Fruit fly (Drosophila melanogaster) whole organism, embryonic: Measurements from ENCODE around the gene CG5290.

Experiments used
- Awh ChIP-seq: fragments of 200-800 bp; sonication (Bioruptor generic); IDR thresholded peaks from 2 replicates; pipeline ENCODE4, ENCODE4 v1.3.6; 2022; ENCODE audit warnings: missing biosample characterization, missing genetic modification characterization
- Blimp-1 ChIP-seq: fragments of 200-800 bp; sonication (Bioruptor generic); optimal IDR thresholded peaks from 3 replicates; lab custom pipeline; 2018; ENCODE audit warnings: missing biosample characterization, missing genetic modification characterization, mild to moderate bottlenecking, moderate library complexity, missing genetic modification reagents
- BtbVII ChIP-seq: fragments of 200-800 bp; sonication (Bioruptor generic); optimal IDR thresholded peaks from 3 replicates; lab custom pipeline; 2017; ENCODE audit warnings: missing biosample characterization, mild to moderate bottlenecking, missing genetic modification characterization
- CG15011 ChIP-seq: fragments of 200-800 bp; sonication (Bioruptor generic); optimal IDR thresholded peaks from 3 replicates; lab custom pipeline; 2018; ENCODE audit warnings: missing biosample characterization, mild to moderate bottlenecking, missing genetic modification characterization
- CG15514 ChIP-seq: fragments of 200-800 bp; sonication (Bioruptor generic); optimal IDR thresholded peaks from 3 replicates; lab custom pipeline; 2017; ENCODE audit warnings: missing biosample characterization, missing genetic modification characterization, mild to moderate bottlenecking, moderate library complexity, missing genetic modification reagents
- CG17361 ChIP-seq: fragments of 200-800 bp; sonication (Bioruptor generic); IDR thresholded peaks from 3 replicates; pipeline ENCODE4 v1.3.6; 2022; ENCODE audit warnings: missing biosample characterization, missing genetic modification characterization
- CG18011 ChIP-seq: fragments of 200-800 bp; sonication (Bioruptor generic); optimal IDR thresholded peaks from 2 replicates; lab custom pipeline; 2017; ENCODE audit warnings: missing biosample characterization, missing genetic modification characterization, mild to moderate bottlenecking, moderate library complexity, missing genotype
- CG18476 ChIP-seq: fragments of 200-800 bp; sonication (Bioruptor generic); optimal IDR thresholded peaks from 2 replicates; lab custom pipeline; 2016; ENCODE audit warnings: missing biosample characterization, mild to moderate bottlenecking, missing genetic modification characterization
- CG2199 ChIP-seq: fragments of 200-800 bp; sonication (Bioruptor generic); IDR thresholded peaks from 3 replicates; pipeline ENCODE4 v1.3.6; 2022; ENCODE audit warnings: missing biosample characterization, missing genetic modification characterization
- CG2712 ChIP-seq: fragments of 200-800 bp; optimal IDR thresholded peaks from 3 replicates; lab custom pipeline; 2019; ENCODE audit warnings: missing biosample characterization, mild to moderate bottlenecking, missing genetic modification characterization, moderate library complexity
- CG31441 ChIP-seq: fragments of 200-800 bp; sonication (Bioruptor generic); IDR thresholded peaks from 2 replicates; pipeline ENCODE4 v1.3.6; 2022; ENCODE audit warnings: missing biosample characterization, missing genetic modification characterization
- CG42726 ChIP-seq: fragments of 200-800 bp; sonication (Bioruptor generic); IDR thresholded peaks from 2 replicates; pipeline ENCODE4 v1.3.6; 2022; ENCODE audit warnings: missing biosample characterization, missing genetic modification characterization; ENCODE audit not compliant: partially characterized antibody
- CG5953 ChIP-seq: fragments of 200-800 bp; sonication (Bioruptor generic); IDR thresholded peaks from 2 replicates; pipeline ENCODE4 v1.3.6; 2022; ENCODE audit warnings: missing biosample characterization, missing genetic modification characterization
- CG6254 ChIP-seq: fragments of 200-800 bp; sonication (Bioruptor generic); optimal IDR thresholded peaks from 3 replicates; lab custom pipeline; 2017; ENCODE audit warnings: mild to moderate bottlenecking, missing biosample characterization, missing genetic modification reagents, missing genetic modification characterization
- CG6683 ChIP-seq: fragments of 200-800 bp; sonication (Bioruptor generic); optimal IDR thresholded peaks from 2 replicates; lab custom pipeline; 2017; ENCODE audit warnings: missing biosample characterization, mild to moderate bottlenecking, missing genetic modification characterization, missing genetic modification reagents
- CG6765 ChIP-seq: fragments of 200-800 bp; sonication (Bioruptor generic); optimal IDR thresholded peaks from 3 replicates; lab custom pipeline; 2017; ENCODE audit warnings: missing biosample characterization, mild to moderate bottlenecking, missing genetic modification characterization
- CG6791 ChIP-seq: fragments of 200-800 bp; sonication (Bioruptor generic); IDR thresholded peaks from 3 replicates; pipeline ENCODE4 v1.3.6; 2022; ENCODE audit warnings: missing biosample characterization, missing genetic modification characterization; ENCODE audit not compliant: partially characterized antibody
- CG8388 ChIP-seq: fragments of 200-800 bp; sonication (Bioruptor generic); optimal IDR thresholded peaks from 2 replicates; lab custom pipeline; 2019; ENCODE audit warnings: missing biosample characterization, mild to moderate bottlenecking, missing genetic modification characterization, moderate library complexity
- CG8924 ChIP-seq: fragments of 200-800 bp; optimal IDR thresholded peaks from 3 replicates; lab custom pipeline; 2019; ENCODE audit warnings: missing biosample characterization, mild to moderate bottlenecking, missing genetic modification characterization, moderate library complexity
- D ChIP-seq, 2 experiments: fragments of 200-800 bp in 1 of 2; fragments of >200 bp in 1 of 2; sonication (Bioruptor generic) in 1 of 2; optimal IDR thresholded peaks; 2 replicates in 1 of 2; 3 replicates in 1 of 2; lab custom pipeline; 2017; ENCODE audit warnings: mild to moderate bottlenecking in 1 of 2, missing biosample characterization in 1 of 2, missing genetic modification characterization in 1 of 2, missing genetic modification reagents in 1 of 2
- Eip74EF ChIP-seq, 2 experiments: fragments of 200-800 bp in 1 of 2; fragments of >200 bp in 1 of 2; sonication (Bioruptor generic) in 1 of 2; optimal IDR thresholded peaks; 2 replicates each; lab custom pipeline; 2017 to 2019; ENCODE audit warnings: missing biosample characterization in 2 of 2, missing genetic modification characterization in 2 of 2, mild to moderate bottlenecking in 1 of 2, moderate library complexity in 1 of 2
- Ets97D ChIP-seq: fragments of 200-800 bp; sonication (Bioruptor generic); optimal IDR thresholded peaks from 3 replicates; lab custom pipeline; 2016; ENCODE audit warnings: missing biosample characterization, missing genetic modification characterization
- Fer1 ChIP-seq: fragments of 200-800 bp; sonication (Bioruptor generic); optimal IDR thresholded peaks from 2 replicates; lab custom pipeline; 2017; ENCODE audit warnings: missing biosample characterization, mild to moderate bottlenecking, missing genetic modification characterization
- Hr78 ChIP-seq, 2 experiments: fragments of 200-800 bp in 1 of 2; fragments of >200 bp in 1 of 2; sonication (Bioruptor generic) in 1 of 2; optimal IDR thresholded peaks; 2 replicates each; lab custom pipeline; 2017 to 2019; ENCODE audit warnings: missing biosample characterization in 2 of 2, missing genetic modification characterization in 2 of 2, mild to moderate bottlenecking in 1 of 2, moderate library complexity in 1 of 2
- Nf-YB ChIP-seq: fragments of 200-800 bp; sonication (Bioruptor generic); optimal IDR thresholded peaks from 3 replicates; lab custom pipeline; 2019; ENCODE audit warnings: missing biosample characterization, mild to moderate bottlenecking, missing genetic modification characterization, moderate library complexity
- Rx ChIP-seq: fragments of 200-800 bp; sonication (Bioruptor generic); IDR thresholded peaks from 2 replicates; pipeline ENCODE4 v1.3.6; 2022; ENCODE audit warnings: missing biosample characterization, missing genetic modification characterization
- Sox100B ChIP-seq: fragments of 200-800 bp; sonication (Bioruptor generic); optimal IDR thresholded peaks from 3 replicates; lab custom pipeline; 2018; ENCODE audit warnings: missing biosample characterization, mild to moderate bottlenecking, missing genetic modification characterization
- Spps ChIP-seq: fragments of 200-800 bp; sonication (Bioruptor generic); optimal IDR thresholded peaks from 2 replicates; lab custom pipeline; 2018; ENCODE audit warnings: missing biosample characterization, mild to moderate bottlenecking, missing genetic modification characterization
- Sry-β ChIP-seq: fragments of 200-800 bp; sonication (Bioruptor generic); optimal IDR thresholded peaks from 2 replicates; lab custom pipeline; 2018; ENCODE audit warnings: missing biosample characterization, mild to moderate bottlenecking, missing genetic modification characterization, moderate library complexity
- ara ChIP-seq: fragments of 200-800 bp; sonication (Bioruptor generic); IDR thresholded peaks from 2 replicates; pipeline ENCODE4 v1.3.6; 2022; ENCODE audit warnings: missing biosample characterization, missing genetic modification characterization
- bcd ChIP-seq: fragments of 200-800 bp; sonication (Bioruptor generic); optimal IDR thresholded peaks from 2 replicates; lab custom pipeline; 2017; ENCODE audit warnings: missing biosample characterization, mild to moderate bottlenecking, missing genetic modification characterization
- cad ChIP-seq: fragments of >200 bp; optimal IDR thresholded peaks from 2 replicates; lab custom pipeline; 2017; ENCODE audit warnings: missing biosample characterization, missing genetic modification characterization
- chm ChIP-seq: fragments of 200-800 bp; sonication (Bioruptor generic); IDR thresholded peaks from 2 replicates; pipeline ENCODE4 v1.3.6; 2022; ENCODE audit warnings: missing biosample characterization, missing genetic modification characterization
- croc ChIP-seq: fragments of 200-800 bp; sonication (Bioruptor generic); conservative IDR thresholded peaks from 3 replicates; pipeline ENCODE4 v1.3.6; 2022; ENCODE audit warnings: missing biosample characterization, missing genetic modification characterization
- cwo ChIP-seq: fragments of 200-800 bp; sonication (Bioruptor generic); optimal IDR thresholded peaks from 3 replicates; lab custom pipeline; 2017; ENCODE audit warnings: missing biosample characterization, missing genetic modification characterization, mild to moderate bottlenecking, moderate library complexity, missing genetic modification reagents
- fd64A ChIP-seq: fragments of 200-800 bp; sonication (Bioruptor generic); optimal IDR thresholded peaks from 3 replicates; lab custom pipeline; 2018; ENCODE audit warnings: missing biosample characterization, mild to moderate bottlenecking, missing genetic modification characterization
- gce ChIP-seq: fragments of 200-800 bp; sonication (Bioruptor generic); IDR thresholded peaks from 3 replicates; pipeline ENCODE4 v1.3.6; 2022; ENCODE audit warnings: missing biosample characterization, missing genetic modification characterization
- hth ChIP-seq: fragments of >200 bp; optimal IDR thresholded peaks from 2 replicates; lab custom pipeline; 2017; ENCODE audit warnings: inconsistent platforms
- kah ChIP-seq: fragments of 200-800 bp; sonication (Bioruptor generic); optimal IDR thresholded peaks from 2 replicates; lab custom pipeline; 2018; ENCODE audit warnings: missing biosample characterization, mild to moderate bottlenecking, missing genetic modification characterization
- kni ChIP-seq: fragments of 200-800 bp; sonication (Bioruptor generic); optimal IDR thresholded peaks from 3 replicates; lab custom pipeline; 2017; ENCODE audit warnings: mild to moderate bottlenecking, missing biosample characterization, missing genetic modification reagents, missing genetic modification characterization
- nau ChIP-seq: fragments of 200-800 bp; sonication (Bioruptor generic); optimal IDR thresholded peaks from 3 replicates; lab custom pipeline; 2017; ENCODE audit warnings: missing biosample characterization, mild to moderate bottlenecking, missing genetic modification characterization, missing genetic modification reagents
- nerfin-1 ChIP-seq: fragments of 200-800 bp; sonication (Bioruptor generic); optimal IDR thresholded peaks from 3 replicates; lab custom pipeline; 2019; ENCODE audit warnings: missing biosample characterization, mild to moderate bottlenecking, missing genetic modification characterization, moderate library complexity
- oc ChIP-seq: fragments of 200-800 bp; sonication (Bioruptor generic); optimal IDR thresholded peaks from 2 replicates; lab custom pipeline; 2018; ENCODE audit warnings: missing biosample characterization, mild to moderate bottlenecking, missing genetic modification characterization, moderate library complexity
- pfk ChIP-seq: fragments of 200-800 bp; sonication (Bioruptor generic); optimal IDR thresholded peaks from 2 replicates; lab custom pipeline; 2018; ENCODE audit warnings: missing biosample characterization, mild to moderate bottlenecking, missing genetic modification characterization, moderate library complexity
- sqz ChIP-seq: fragments of 200-800 bp; sonication (Bioruptor generic); optimal IDR thresholded peaks from 3 replicates; lab custom pipeline; 2018; ENCODE audit warnings: missing biosample characterization, mild to moderate bottlenecking, missing genetic modification characterization
- stc ChIP-seq: fragments of 200-800 bp; sonication (Bioruptor generic); IDR thresholded peaks from 2 replicates; pipeline ENCODE4 v1.3.6; 2022; ENCODE audit warnings: missing biosample characterization, missing genetic modification characterization
- tin ChIP-seq: fragments of 200-800 bp; sonication (Bioruptor generic); optimal IDR thresholded peaks from 3 replicates; lab custom pipeline; 2016; ENCODE audit warnings: missing biosample characterization, missing genetic modification characterization
- tll ChIP-seq, 2 experiments: fragments of 200-800 bp in 1 of 2; fragments of >200 bp in 1 of 2; sonication (Bioruptor generic) in 1 of 2; optimal IDR thresholded peaks; 2 replicates each; lab custom pipeline; 2017 to 2019; ENCODE audit warnings: missing biosample characterization in 2 of 2, missing genetic modification characterization in 2 of 2, mild to moderate bottlenecking in 1 of 2, moderate library complexity in 1 of 2

The CG5290 gene

DNA sequence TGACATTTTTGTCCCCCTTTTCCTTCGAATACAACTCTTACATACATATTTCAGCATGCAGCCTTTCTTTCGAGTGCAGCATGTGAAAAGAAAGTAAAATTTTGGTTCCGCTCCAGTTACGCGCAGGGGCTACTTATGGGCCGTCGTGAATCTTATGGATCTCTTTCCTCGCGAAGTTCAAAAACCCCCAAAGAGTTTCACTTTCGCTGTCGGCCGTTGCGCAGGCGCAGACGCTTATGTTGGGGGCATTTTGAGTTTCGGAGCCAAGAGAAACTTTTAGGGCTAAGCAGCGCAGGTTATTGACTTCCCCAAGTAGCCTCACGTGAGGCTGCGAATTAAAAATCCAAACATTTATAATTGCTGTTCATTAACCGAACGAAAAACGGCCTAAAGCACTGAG, 26.3 kb upstream of the CG5290 start:
- no peak for TF ChIP-seq cad (GFP tag; lab: Kevin White, UChicago)
- TF ChIP-seq Awh, result 0 out of 2 replicates have a peak, but pooled peaks have one; percentile 6
- no peak for TF ChIP-seq Fer1 (GFP tag; lab: Kevin White, UChicago)
- no peak for TF ChIP-seq hth (lab: Kevin White, UChicago)
- no peak for TF ChIP-seq Ets97D (GFP tag; lab: Kevin White, UChicago)
- peak; percentile 91 for TF ChIP-seq Blimp-1 (GFP tag; lab: Kevin White, UChicago)
- TF ChIP-seq CG31441 (GFP tag; lab: Robert Waterston, UW), result no peak
- TF ChIP-seq stc (GFP tag; lab: Robert Waterston, UW), result no peak
- TF ChIP-seq kni (GFP tag; lab: Kevin White, UChicago), result peak; percentile 42
- TF ChIP-seq tin (GFP tag; lab: Kevin White, UChicago), result no peak
- TF ChIP-seq CG8924 (tag; lab: Kevin White, UChicago), result no peak
- TF ChIP-seq CG18011 (GFP tag; lab: Kevin White, UChicago), result no peak
- no peak for TF ChIP-seq CG42726 (GFP tag; lab: Robert Waterston, UW)
- TF ChIP-seq oc (tag; lab: Kevin White, UChicago), result peak; percentile 19
- TF ChIP-seq CG6683 (GFP tag; lab: Kevin White, UChicago), result no peak
- TF ChIP-seq nau, result no peak
- no peak for TF ChIP-seq chm (GFP tag; lab: Robert Waterston, UW)
- TF ChIP-seq tll (GFP tag; optimal IDR thresholded peaks at IDR 0.05; lab: Kevin White, UChicago), result no peak
- TF ChIP-seq kah (GFP tag; lab: Kevin White, UChicago), result no peak
- peak; percentile 11 for TF ChIP-seq cwo (GFP tag; lab: Kevin White, UChicago)
- TF ChIP-seq, all 482 proteins: peak for 5

DNA sequence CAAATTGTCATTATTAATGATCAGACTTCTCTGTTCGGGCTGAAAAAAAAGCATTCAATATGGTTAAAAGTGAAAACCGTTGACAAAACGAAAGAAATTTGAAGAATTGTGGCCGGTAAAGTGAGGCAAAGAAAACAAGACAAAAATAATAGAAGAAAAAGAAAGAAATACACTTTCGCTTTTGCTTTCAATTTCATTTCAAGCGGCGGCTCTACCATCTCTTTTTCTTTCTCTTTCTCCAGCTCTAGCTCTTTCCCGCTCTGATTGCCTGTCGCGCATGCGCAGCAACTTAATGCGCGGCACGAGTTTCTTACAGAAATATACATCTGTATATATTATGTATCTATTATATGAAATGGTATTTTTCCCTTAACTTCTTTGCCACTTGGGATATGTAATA, 24.9 kb upstream of the CG5290 start:
- TF ChIP-seq D (optimal IDR thresholded peaks at IDR 0.05; lab: Kevin White, UChicago) (no peak), D (GFP tag; optimal IDR thresholded peaks at IDR 0.05; lab: Kevin White, UChicago) (peak; percentile 0), CG6765 (GFP tag; lab: Kevin White, UChicago) (no peak), Spps (tag; lab: Kevin White, UChicago) (peak; percentile 87), Sry-β (peak; percentile 33), nerfin-1 (peak; percentile 22), croc (GFP tag; lab: Robert Waterston, UW) (no peak), fd64A (GFP tag; lab: Kevin White, UChicago) (peak; percentile 46), Hr78 (GFP tag; optimal IDR thresholded peaks at IDR 0.05; lab: Kevin White, UChicago) (peak in 1 of 2 experiments; percentile 31), BtbVII (GFP tag; lab: Kevin White, UChicago) (no peak), gce (GFP tag; lab: Robert Waterston, UW) (0 out of 3 replicates have a peak, but pooled peaks have one; percentile 22), Sox100B (GFP tag; lab: Kevin White, UChicago) (peak; percentile 55), CG17361 (peak; percentile 59; the same call in 2 of the 3 replicates), CG15514 (GFP tag; lab: Kevin White, UChicago) (no peak), bcd (GFP tag; lab: Kevin White, UChicago) (no peak), CG6791 (GFP tag; lab: Robert Waterston, UW) (no peak), Rx (GFP tag; lab: Robert Waterston, UW) (no peak), CG2199 (0 out of 3 replicates have a peak, but pooled peaks have one; percentile 33), CG6254 (GFP tag; lab: Kevin White, UChicago) (peak; percentile 69), CG5953 (GFP tag; lab: Robert Waterston, UW) (no peak), Nf-YB (GFP tag; lab: Kevin White, UChicago) (peak; percentile 2), sqz (peak; percentile 36), CG8388 (GFP tag; lab: Kevin White, UChicago) (peak; percentile 42), Eip74EF (GFP tag; optimal IDR thresholded peaks at IDR 0.05; lab: Kevin White, UChicago) (peak in 1 of 2 experiments; percentile 8), CG18476 (no peak), CG15011 (GFP tag; lab: Kevin White, UChicago) (no peak), pfk (GFP tag; lab: Kevin White, UChicago) (no peak), ara (GFP tag; lab: Robert Waterston, UW) (peak; percentile 56; the same call in 1 of the 2 replicates), CG2712 (peak; percentile 41)
